Worm (Caenorhabditis elegans) whole organism, young adult: ENCODE measurements around the gene spp-9.
A peak's percentile ranks its signal among the peaks of the same experiment; 100 is the strongest.

Experiments used
- B0019.2 ChIP-seq: fragments of 200-800 bp; sonication (Bioruptor generic); conservative IDR thresholded peaks from 2 replicates; pipeline ENCODE4 v1.3.6; 2022; ENCODE audit warnings: missing genetic modification reagents, missing genetic modification characterization, missing compliant biosample characterization
- B0336.3 ChIP-seq: fragments of 200-800 bp; sonication (Bioruptor generic); IDR thresholded peaks from 2 replicates; pipeline ENCODE4 v1.3.6; 2022; ENCODE audit warnings: missing genetic modification characterization, missing compliant biosample characterization
- C06A6.2 ChIP-seq: fragments of 200-800 bp; sonication (Bioruptor generic); conservative IDR thresholded peaks from 2 replicates; pipeline ENCODE4 v1.3.6; 2022; ENCODE audit warnings: missing genetic modification characterization, missing compliant biosample characterization
- F23B12.7 ChIP-seq: sonication (generic microtip); optimal IDR thresholded peaks from 2 replicates; lab custom pipeline; 2017; ENCODE audit warnings: missing genetic modification characterization, mild to moderate bottlenecking, missing compliant biosample characterization, antibody characterized with exemption, moderate library complexity; ENCODE audit not compliant: insufficient read depth
- F37B4.10 ChIP-seq: fragments of 200-800 bp; sonication (Bioruptor generic); IDR thresholded peaks from 2 replicates; pipeline ENCODE4 v1.3.6; 2022; ENCODE audit warnings: missing genetic modification characterization, missing compliant biosample characterization
- F49E8.2 ChIP-seq: sonication (generic microtip); optimal IDR thresholded peaks from 3 replicates; lab custom pipeline; 2017; ENCODE audit warnings: missing genetic modification characterization, mild to moderate bottlenecking, missing compliant biosample characterization, antibody characterized with exemption, moderate library complexity; ENCODE audit not compliant: insufficient read depth
- F52B5.7 ChIP-seq: sonication (generic microtip); optimal IDR thresholded peaks from 2 replicates; lab custom pipeline; 2016; ENCODE audit warnings: mild to moderate bottlenecking, missing genetic modification characterization, missing compliant biosample characterization
- F57C9.4 ChIP-seq: sonication (generic microtip); optimal IDR thresholded peaks from 2 replicates; lab custom pipeline; 2017; ENCODE audit warnings: mild to moderate bottlenecking, missing genetic modification characterization, missing compliant biosample characterization
- ZK185.1 ChIP-seq: sonication (generic microtip); optimal IDR thresholded peaks from 2 replicates; lab custom pipeline; 2016; ENCODE audit warnings: mild to moderate bottlenecking, missing genetic modification characterization, missing compliant biosample characterization; ENCODE audit not compliant: poor library complexity, severe bottlenecking
- aptf-3 ChIP-seq: fragments of 200-800 bp; sonication (Bioruptor generic); IDR thresholded peaks from 2 replicates; pipeline ENCODE4 v1.3.6; 2022; ENCODE audit warnings: missing genetic modification characterization, missing compliant biosample characterization
- bed-1 ChIP-seq: fragments of 200-800 bp; sonication (Bioruptor generic); IDR thresholded peaks from 2 replicates; pipeline ENCODE4 v1.3.6; 2022; ENCODE audit warnings: missing genetic modification reagents, missing genetic modification characterization, missing compliant biosample characterization
- cebp-1 ChIP-seq, 2 experiments: fragments of 200-800 bp in 1 of 2; sonication (Bioruptor generic) in 1 of 2; sonication (generic microtip) in 1 of 2; IDR thresholded peaks in 1 of 2; optimal IDR thresholded peaks in 1 of 2; 2 replicates each; pipeline versions ENCODE4 v1.3.6 to Lab custom; 2017 to 2022; ENCODE audit warnings: missing compliant biosample characterization in 2 of 2, missing genetic modification characterization in 2 of 2, mild to moderate bottlenecking in 1 of 2, missing genetic modification reagents in 1 of 2, moderate library complexity in 1 of 2
- ceh-100 ChIP-seq: fragments of 200-800 bp; sonication (Bioruptor generic); IDR thresholded peaks from 2 replicates; pipeline ENCODE4 v1.3.6; 2022; ENCODE audit warnings: missing genetic modification reagents, missing genetic modification characterization, missing compliant biosample characterization
- ceh-40 ChIP-seq: fragments of 200-800 bp; sonication (Bioruptor generic); IDR thresholded peaks from 2 replicates; pipeline ENCODE4 v1.3.6; 2022; ENCODE audit warnings: missing genetic modification characterization, missing compliant biosample characterization
- ceh-58 ChIP-seq: fragments of 200-800 bp; sonication (Bioruptor generic); IDR thresholded peaks from 2 replicates; pipeline ENCODE4 v1.3.6; 2022; ENCODE audit warnings: missing genetic modification characterization, missing compliant biosample characterization
- chd-7 ChIP-seq: sonication (generic microtip); optimal IDR thresholded peaks from 2 replicates; lab custom pipeline; 2016; ENCODE audit warnings: mild to moderate bottlenecking, missing genetic modification characterization, moderate library complexity, missing compliant biosample characterization
- die-1 ChIP-seq: sonication (generic microtip); optimal IDR thresholded peaks from 2 replicates; lab custom pipeline; 2016; ENCODE audit warnings: missing genotype, mild to moderate bottlenecking, missing genetic modification characterization, missing compliant biosample characterization
- dox-1 ChIP-seq: fragments of 200-800 bp; sonication (Bioruptor generic); IDR thresholded peaks from 2 replicates; pipeline ENCODE4 v1.3.6; 2022; ENCODE audit warnings: missing genetic modification reagents, missing genetic modification characterization, missing compliant biosample characterization
- ets-4 ChIP-seq: fragments of 200-800 bp; sonication (Bioruptor generic); optimal IDR thresholded peaks from 2 replicates; lab custom pipeline; 2018; ENCODE audit warnings: mild to moderate bottlenecking, missing genetic modification characterization, missing compliant biosample characterization
- him-1 ChIP-seq: sonication (generic microtip); optimal IDR thresholded peaks from 2 replicates; lab custom pipeline; 2016; ENCODE audit warnings: missing genotype, missing genetic modification reagents, missing genetic modification characterization, missing compliant biosample characterization
- hlh-26 ChIP-seq: fragments of 200-800 bp; sonication (Bioruptor generic); conservative IDR thresholded peaks from 2 replicates; pipeline ENCODE4 v1.3.6; 2022; ENCODE audit warnings: missing genetic modification reagents, missing genetic modification characterization, missing compliant biosample characterization
- hsf-1 ChIP-seq: fragments of 200-800 bp; sonication (Bioruptor generic); IDR thresholded peaks from 2 replicates; pipeline ENCODE4 v1.3.6; 2022; ENCODE audit warnings: missing genetic modification reagents, missing genetic modification characterization, missing compliant biosample characterization
- let-607 ChIP-seq, 2 experiments: fragments of 200-800 bp in 1 of 2; sonication (Bioruptor generic) in 1 of 2; sonication (generic microtip) in 1 of 2; optimal IDR thresholded peaks; 2 replicates each; lab custom pipeline; 2016 to 2018; ENCODE audit warnings: mild to moderate bottlenecking in 2 of 2, missing compliant biosample characterization in 2 of 2, missing genetic modification characterization in 2 of 2, moderate library complexity in 2 of 2, missing genotype in 1 of 2
- lin-35 ChIP-seq, 3 experiments: fragments of 150-350 bp in 2 of 3; sonication (generic microtip) in 1 of 3; optimal IDR thresholded peaks; 2 replicates each; lab custom pipeline; 2014 to 2018; ENCODE audit warnings: missing biosample characterization in 3 of 3, missing genetic modification characterization in 3 of 3, missing genetic modification reagents in 3 of 3
- lin-54 ChIP-seq: fragments of 200-800 bp; sonication (Bioruptor generic); optimal IDR thresholded peaks from 2 replicates; lab custom pipeline; 2018; ENCODE audit warnings: mild to moderate bottlenecking, missing genetic modification characterization, missing compliant biosample characterization
- lsl-1 ChIP-seq: fragments of 200-800 bp; sonication (Bioruptor generic); optimal IDR thresholded peaks from 2 replicates; lab custom pipeline; 2018; ENCODE audit warnings: mild to moderate bottlenecking, missing genetic modification characterization, moderate library complexity, missing compliant biosample characterization
- madf-10 ChIP-seq: sonication (generic microtip); optimal IDR thresholded peaks from 2 replicates; lab custom pipeline; 2016; ENCODE audit warnings: mild to moderate bottlenecking, missing genetic modification characterization, missing compliant biosample characterization
- madf-3 ChIP-seq: fragments of 200-800 bp; sonication (Bioruptor generic); IDR thresholded peaks from 2 replicates; pipeline ENCODE4 v1.3.6; 2022; ENCODE audit warnings: missing genetic modification reagents, missing genetic modification characterization, missing compliant biosample characterization
- mcd-1 ChIP-seq: fragments of 200-800 bp; sonication (Bioruptor generic); IDR thresholded peaks from 2 replicates; pipeline ENCODE4 v1.3.6; 2022; ENCODE audit warnings: missing genetic modification reagents, missing genetic modification characterization, missing compliant biosample characterization
- mxl-1 ChIP-seq: sonication (generic microtip); optimal IDR thresholded peaks from 2 replicates; lab custom pipeline; 2016; ENCODE audit warnings: missing genetic modification characterization, missing compliant biosample characterization
- nhr-179 ChIP-seq: sonication (generic microtip); optimal IDR thresholded peaks from 2 replicates; lab custom pipeline; 2016; ENCODE audit warnings: mild to moderate bottlenecking, missing genetic modification characterization, missing compliant biosample characterization
- nhr-80 ChIP-seq: sonication (generic microtip); optimal IDR thresholded peaks from 2 replicates; lab custom pipeline; 2016; ENCODE audit warnings: missing genetic modification characterization, missing compliant biosample characterization
- nhr-90 ChIP-seq: sonication (generic microtip); optimal IDR thresholded peaks from 2 replicates; lab custom pipeline; 2016; ENCODE audit warnings: missing genotype, mild to moderate bottlenecking, missing genetic modification characterization, missing compliant biosample characterization
- pbrm-1 ChIP-seq: fragments of 200-800 bp; sonication (Bioruptor generic); IDR thresholded peaks from 2 replicates; pipeline ENCODE4 v1.3.6; 2022; ENCODE audit warnings: missing genetic modification reagents, missing genetic modification characterization, missing compliant biosample characterization
- pha-4 ChIP-seq: fragments of 150-350 bp; sonication (generic microtip); optimal IDR thresholded peaks from 2 replicates; lab custom pipeline; 2014; ENCODE audit warnings: missing biosample characterization, missing genetic modification reagents, missing genetic modification characterization
- rcor-1 ChIP-seq: fragments of 200-800 bp; sonication (Bioruptor generic); IDR thresholded peaks from 2 replicates; pipeline ENCODE4 v1.3.6; 2022; ENCODE audit warnings: missing genetic modification reagents, missing genetic modification characterization, missing compliant biosample characterization
- rec-8 ChIP-seq, 2 experiments: sonication (generic microtip); optimal IDR thresholded peaks; 2 replicates each; lab custom pipeline; 2016; ENCODE audit warnings: mild to moderate bottlenecking in 2 of 2, missing genetic modification characterization in 2 of 2, missing genetic modification reagents in 2 of 2, missing genotype in 2 of 2, missing biosample characterization in 1 of 2, missing compliant biosample characterization in 1 of 2, moderate library complexity in 1 of 2
- sea-2 ChIP-seq: fragments of 200-800 bp; sonication (Bioruptor generic); IDR thresholded peaks from 2 replicates; pipeline ENCODE4 v1.3.6; 2022; ENCODE audit warnings: missing genetic modification characterization, missing compliant biosample characterization
- snpc-3.4 ChIP-seq: sonication (generic microtip); optimal IDR thresholded peaks from 2 replicates; lab custom pipeline; 2017; ENCODE audit warnings: missing genetic modification characterization, mild to moderate bottlenecking, missing compliant biosample characterization, antibody characterized with exemption, moderate library complexity, missing genotype, missing genetic modification reagents
- somi-1 ChIP-seq: fragments of 200-800 bp; sonication (Bioruptor generic); optimal IDR thresholded peaks from 2 replicates; lab custom pipeline; 2018; ENCODE audit warnings: mild to moderate bottlenecking, missing genetic modification characterization, missing compliant biosample characterization
- sptf-2 ChIP-seq: fragments of 200-800 bp; sonication (Bioruptor generic); optimal IDR thresholded peaks from 2 replicates; lab custom pipeline; 2018; ENCODE audit warnings: mild to moderate bottlenecking, missing genetic modification characterization, missing compliant biosample characterization
- tbp1 ChIP-seq: fragments of 200-800 bp; sonication (Bioruptor generic); optimal IDR thresholded peaks from 2 replicates; lab custom pipeline; 2018; ENCODE audit warnings: mild to moderate bottlenecking, missing genetic modification characterization, missing compliant biosample characterization
- zfh-2 ChIP-seq: fragments of 200-800 bp; sonication (Bioruptor generic); conservative IDR thresholded peaks from 2 replicates; pipeline ENCODE4 v1.3.6; 2022; ENCODE audit warnings: missing genetic modification reagents, missing genetic modification characterization, missing compliant biosample characterization
- zim-3 ChIP-seq: sonication (generic microtip); optimal IDR thresholded peaks from 2 replicates; lab custom pipeline; 2017; ENCODE audit warnings: mild to moderate bottlenecking, missing genetic modification characterization, moderate library complexity, missing compliant biosample characterization
- ztf-18 ChIP-seq: sonication (generic microtip); optimal IDR thresholded peaks from 2 replicates; lab custom pipeline; 2016; ENCODE audit warnings: missing genotype, mild to moderate bottlenecking, missing genetic modification characterization, missing compliant biosample characterization
- ztf-25 ChIP-seq: fragments of 200-800 bp; sonication (Bioruptor generic); IDR thresholded peaks from 2 replicates; pipeline ENCODE4 v1.3.6; 2022; ENCODE audit warnings: missing genetic modification reagents, missing genetic modification characterization, missing compliant biosample characterization
- ztf-3 ChIP-seq: fragments of 200-800 bp; sonication (Bioruptor generic); optimal IDR thresholded peaks from 2 replicates; lab custom pipeline; 2018; ENCODE audit warnings: mild to moderate bottlenecking, missing genetic modification characterization, missing compliant biosample characterization

spp-9 gene

DNA sequence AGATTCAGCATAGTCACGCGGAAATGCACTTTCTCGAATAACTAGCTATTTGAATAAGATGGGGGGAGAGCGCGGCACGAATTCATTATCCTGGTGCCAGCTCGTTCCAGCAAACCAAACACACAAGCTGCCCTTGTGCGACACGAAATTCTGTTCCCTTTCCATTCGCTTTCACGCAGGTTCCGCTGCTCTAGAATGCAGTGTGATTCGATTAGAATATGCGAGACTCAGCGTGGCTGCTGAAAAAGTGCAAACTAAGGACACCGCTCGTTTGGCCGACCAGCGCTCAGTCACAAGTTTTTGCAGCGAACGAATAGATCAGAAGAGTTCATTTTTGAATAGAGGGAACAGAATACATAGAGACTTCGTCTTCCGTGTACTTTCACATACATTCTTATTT is 5.5 kb upstream of the spp-9 start:
- no peak for TF ChIP-seq ceh-100
- TF ChIP-seq let-607 (tag; optimal IDR thresholded peaks at IDR 0.05; lab: Kevin White, UChicago), result no peak
- TF ChIP-seq mcd-1 (GFP tag; lab: Robert Waterston, UW), result no peak
- peak; percentile 12 for TF ChIP-seq die-1
- no peak for TF ChIP-seq ceh-58 (GFP tag; lab: Robert Waterston, UW)
- TF ChIP-seq zim-3 (tag; lab: Kevin White, UChicago), result no peak
- TF ChIP-seq pha-4, result no peak
- no peak for TF ChIP-seq lsl-1 (GFP tag; lab: Kevin White, UChicago)
- no peak for TF ChIP-seq B0019.2 (GFP tag; lab: Robert Waterston, UW)
- TF ChIP-seq lin-54, result no peak
- peak; percentile 4; the same call in 1 of the 2 replicates for TF ChIP-seq B0336.3 (GFP tag; lab: Robert Waterston, UW)
- TF ChIP-seq snpc-3.4, result no peak
- no peak for TF ChIP-seq nhr-90 (tag; lab: Kevin White, UChicago)
- no peak for TF ChIP-seq rec-8 (tag; optimal IDR thresholded peaks at IDR 0.05; lab: Kevin White, UChicago)
- no peak for TF ChIP-seq ztf-3 (GFP tag; lab: Kevin White, UChicago)
- TF ChIP-seq zfh-2 (GFP tag; lab: Robert Waterston, UW), result 0 out of 2 replicates have a peak, but pooled peaks have one; percentile 34
- no peak for TF ChIP-seq somi-1
- 0 out of 2 replicates have a peak, but pooled peaks have one; percentile 24 for TF ChIP-seq pbrm-1 (GFP tag; lab: Robert Waterston, UW)

DNA sequence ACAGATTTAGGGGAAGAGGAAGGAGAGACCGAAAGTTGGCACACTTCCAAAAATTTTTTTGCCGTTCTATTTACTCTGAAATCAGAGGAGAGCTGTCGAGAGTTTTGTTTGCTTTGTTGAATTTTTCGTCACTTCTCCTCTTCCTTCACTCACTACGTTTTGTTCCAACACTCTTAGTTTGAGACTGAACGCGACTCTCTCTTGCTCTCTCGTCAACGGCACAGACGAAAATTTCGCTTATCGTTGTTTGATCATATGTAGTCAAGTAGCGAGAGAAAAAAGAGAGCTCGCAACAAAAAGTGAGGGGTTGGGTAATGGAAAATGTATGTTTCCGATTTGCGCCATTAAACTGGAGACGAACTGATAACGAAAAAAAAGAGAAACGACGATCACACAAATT is 4.9 kb upstream of the spp-9 start:
- TF ChIP-seq rcor-1 (GFP tag; lab: Robert Waterston, UW), result no peak
- TF ChIP-seq zim-3 (tag; lab: Kevin White, UChicago), result peak; percentile 3
- no peak for TF ChIP-seq mxl-1 (tag; lab: Kevin White, UChicago)
- no peak for TF ChIP-seq ztf-3 (GFP tag; lab: Kevin White, UChicago)
- TF ChIP-seq hsf-1 (GFP tag; lab: Robert Waterston, UW), result no peak
- no peak for TF ChIP-seq ztf-25 (GFP tag; lab: Robert Waterston, UW)
- no peak for TF ChIP-seq F52B5.7 (tag; lab: Kevin White, UChicago)
- TF ChIP-seq chd-7, result no peak
- peak; percentile 98 for TF ChIP-seq nhr-80
- no peak for TF ChIP-seq mcd-1 (GFP tag; lab: Robert Waterston, UW)
- no peak for TF ChIP-seq F57C9.4 (tag; lab: Kevin White, UChicago)
- TF ChIP-seq madf-3 (GFP tag; lab: Robert Waterston, UW), result no peak
- no peak for TF ChIP-seq him-1
- TF ChIP-seq tbp1 (GFP tag; lab: Kevin White, UChicago), result no peak
- peak; percentile 22 for TF ChIP-seq madf-10
- TF ChIP-seq F23B12.7 (tag; lab: Kevin White, UChicago), result peak; percentile 36
- no peak for TF ChIP-seq ceh-40 (GFP tag; lab: Robert Waterston, UW)
- no peak for TF ChIP-seq ztf-18 (tag; lab: Kevin White, UChicago)
- TF ChIP-seq lin-35 (GFP tag; optimal IDR thresholded peaks at IDR 0.05; lab: Kevin White, UChicago), result no peak
- no peak for TF ChIP-seq F49E8.2
- no peak for TF ChIP-seq ZK185.1 (tag; lab: Kevin White, UChicago)
- TF ChIP-seq dox-1 (GFP tag; lab: Robert Waterston, UW), result no peak
- no peak for TF ChIP-seq ets-4 (GFP tag; lab: Kevin White, UChicago)
- no peak for TF ChIP-seq hlh-26 (GFP tag; lab: Robert Waterston, UW)
- no peak for TF ChIP-seq aptf-3 (GFP tag; lab: Robert Waterston, UW)
- no peak for TF ChIP-seq F37B4.10 (GFP tag; lab: Robert Waterston, UW)
- TF ChIP-seq sea-2 (GFP tag; lab: Robert Waterston, UW), result no peak
- no peak for TF ChIP-seq somi-1
- no peak for TF ChIP-seq sptf-2
- no peak for TF ChIP-seq nhr-179
- no peak for TF ChIP-seq cebp-1 (GFP tag; IDR thresholded peaks at IDR 0.05; lab: Robert Waterston, UW)
- peak; percentile 46 for TF ChIP-seq cebp-1 (tag; optimal IDR thresholded peaks at IDR 0.05; lab: Kevin White, UChicago)
- no peak for TF ChIP-seq bed-1 (GFP tag; lab: Robert Waterston, UW)
- TF ChIP-seq C06A6.2 (GFP tag; lab: Robert Waterston, UW), result no peak
